Worm (Caenorhabditis elegans): Measurements from ENCODE around the gene Y40A1A.3.

Gene Y40A1A.3

ce11 chrX:1981654-1982053 is 16.2 kb downstream of the Y40A1A.3 start:
- TF ChIP-seq unc-3 (GFP tag; conservative IDR thresholded peaks at IDR 0.05) (no peak), unc-3 (tag; optimal IDR thresholded peaks at IDR 0.05) (no peak), elt-2 (tag; optimal IDR thresholded peaks at IDR 0.05) (peak; percentile 58)

- TF ChIP-seq pros-1 (tag; optimal IDR thresholded peaks at IDR 0.05) (no peak), hlh-30 (tag; optimal IDR thresholded peaks at IDR 0.05; ENCODE audit: insufficient read depth) (no peak), sdc-2 (tag; optimal IDR thresholded peaks at IDR 0.05) (peak; percentile 48), rnt-1 (tag; optimal IDR thresholded peaks at IDR 0.05) (no peak)
Observed at ce11 chrX:1977708-1978107, 20.1 kb downstream of the Y40A1A.3 start, which contains the start of gene F52D2.12. Gene F52D2.12 (plus strand): TSS chrX:1978014.

ce11 chrX:1975692-1976091 is 22.1 kb downstream of the Y40A1A.3 start, which contains the start of gene F52D2.6:
Gene F52D2.6 (plus strand): TSS chrX:1975992.
- TF ChIP-seq lim-6 (tag; optimal IDR thresholded peaks at IDR 0.05) (no peak), unc-55 (GFP tag; optimal IDR thresholded peaks at IDR 0.05) (no peak), madf-2 (tag; optimal IDR thresholded peaks at IDR 0.05) (no peak), unc-86 (tag; optimal IDR thresholded peaks at IDR 0.05) (no peak), ref-2 (tag; optimal IDR thresholded peaks at IDR 0.05) (no peak), tbx-2 (tag; optimal IDR thresholded peaks at IDR 0.05) (no peak), C08G9.2 (tag; optimal IDR thresholded peaks at IDR 0.05) (no peak), hlh-30 (tag; optimal IDR thresholded peaks at IDR 0.05; ENCODE audit: insufficient read depth) (no peak), mec-3 (tag; optimal IDR thresholded peaks at IDR 0.05; ENCODE audit: borderline replicate concordance) (no peak), ceh-45 (GFP tag; IDR thresholded peaks at IDR 0.05) (no peak), K02D7.2 (tag; optimal IDR thresholded peaks at IDR 0.05) (no peak), sdc-2 (tag; optimal IDR thresholded peaks at IDR 0.05) (no peak), ceh-34 (tag; optimal IDR thresholded peaks at IDR 0.05) (no peak), C38D4.7 (GFP tag; optimal IDR thresholded peaks at IDR 0.05) (no peak), T23F11.4 (GFP tag; optimal IDR thresholded peaks at IDR 0.05) (no peak), lin-11 (tag; optimal IDR thresholded peaks at IDR 0.05) (no peak), ceh-18 (tag; optimal IDR thresholded peaks at IDR 0.05) (no peak), nhr-11 (tag; optimal IDR thresholded peaks at IDR 0.05) (no peak), pag-3 (tag; optimal IDR thresholded peaks at IDR 0.05; ENCODE audit: borderline replicate concordance) (no peak), gmeb-2 (tag; optimal IDR thresholded peaks at IDR 0.05) (no peak)

ce11 chrX:1974699-1975098 is 23.1 kb downstream of the Y40A1A.3 start, which contains the start of gene F52D2.5:
Gene F52D2.5 (minus strand): TSS chrX:1974799.
- TF ChIP-seq pros-1 (tag; optimal IDR thresholded peaks at IDR 0.05), result no peak
- TF ChIP-seq K09A11.1 (tag; optimal IDR thresholded peaks at IDR 0.05; ENCODE audit: insufficient read depth), result no peak
- TF ChIP-seq npax-4 (tag; optimal IDR thresholded peaks at IDR 0.05), result no peak
- no peak for TF ChIP-seq ceh-18 (tag; optimal IDR thresholded peaks at IDR 0.05)
- TF ChIP-seq F13H6.1 (tag; optimal IDR thresholded peaks at IDR 0.05), result no peak
- TF ChIP-seq fkh-6 (tag; optimal IDR thresholded peaks at IDR 0.05), result no peak
- TF ChIP-seq ceh-19 (GFP tag; optimal IDR thresholded peaks at IDR 0.05), result no peak
- no peak for TF ChIP-seq pqm-1 (tag; optimal IDR thresholded peaks at IDR 0.05)
- no peak for TF ChIP-seq ztf-16 (tag; optimal IDR thresholded peaks at IDR 0.05)
- no peak for TF ChIP-seq rnt-1 (tag; optimal IDR thresholded peaks at IDR 0.05)
- TF ChIP-seq pha-2 (tag; optimal IDR thresholded peaks at IDR 0.05), result no peak
- TF ChIP-seq tbx-7 (tag; optimal IDR thresholded peaks at IDR 0.05), result no peak
- no peak for TF ChIP-seq odd-2 (tag; optimal IDR thresholded peaks at IDR 0.05)
- TF ChIP-seq ceh-31 (tag; optimal IDR thresholded peaks at IDR 0.05), result no peak
- TF ChIP-seq nhr-232 (tag; optimal IDR thresholded peaks at IDR 0.05), result no peak
- no peak for TF ChIP-seq hlh-8 (tag; optimal IDR thresholded peaks at IDR 0.05)
